Worm (Caenorhabditis elegans) whole organism, L2 larva: ENCODE results near the gene C10A4.4.

Experiments used
- nhr-11 ChIP-seq: fragments of 150-350 bp; optimal IDR thresholded peaks from 2 replicates; lab custom pipeline; 2014; ENCODE audit warnings: missing biosample characterization, missing genetic modification characterization
- skn-1 ChIP-seq: sonication (generic microtip); optimal IDR thresholded peaks from 2 replicates; lab custom pipeline; 2017; ENCODE audit warnings: missing biosample characterization, missing genetic modification characterization

DNA sequence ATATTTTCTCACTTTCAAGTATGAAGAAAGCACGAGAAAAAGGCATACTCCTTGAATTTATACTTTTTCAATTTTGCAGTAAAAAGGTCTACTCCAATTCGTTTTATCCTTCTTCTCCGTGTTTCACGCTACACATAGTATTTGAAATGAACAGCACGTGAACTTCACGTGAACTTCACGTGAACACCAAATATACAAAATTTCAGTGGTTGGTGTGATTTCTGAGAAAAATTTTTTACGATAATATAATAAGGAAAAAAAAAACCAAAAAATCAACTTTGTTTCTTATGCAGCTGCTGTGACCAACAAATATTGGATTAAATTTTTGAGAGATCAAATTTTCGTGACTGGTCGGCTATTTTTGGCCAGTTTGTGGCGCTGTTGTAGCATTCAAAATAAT, 45.6 kb downstream of the C10A4.4 start:
- TF ChIP-seq skn-1 (tag; lab: Kevin White, UChicago) = no peak
- TF ChIP-seq nhr-11 (tag; lab: Kevin White, UChicago) = no peak
